Worm (Caenorhabditis elegans): ENCODE results near the gene col-162.
A peak's percentile ranks its signal among the peaks of the same experiment; 100 is the strongest.

col-162 gene

DNA sequence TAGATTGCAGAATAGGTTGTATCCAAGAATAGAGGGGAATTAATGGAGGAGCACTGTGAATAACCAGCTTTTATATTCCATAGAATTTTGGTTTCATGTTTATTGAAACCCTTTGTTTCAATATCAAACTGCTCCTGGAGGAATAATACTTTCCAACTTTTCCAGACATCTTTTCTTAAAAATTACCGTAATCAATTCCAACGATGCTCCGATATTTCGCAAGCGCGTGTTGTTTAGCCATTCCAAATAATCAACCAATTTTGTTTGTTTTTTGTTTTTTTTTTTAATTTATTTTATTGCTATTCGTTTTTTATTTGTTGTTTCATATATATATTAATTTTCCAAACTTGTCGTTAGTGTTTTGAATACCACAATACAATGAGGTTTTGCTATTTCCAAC, 35.7 kb upstream of the col-162 start, which contains the start of gene cutl-1:
Gene cutl-1 (minus strand): TSS at position 83 of the 400 bp plus-strand sequence.
- TF ChIP-seq ceh-48 (tag; optimal IDR thresholded peaks at IDR 0.05) (no peak), ceh-22 (tag; optimal IDR thresholded peaks at IDR 0.05) (no peak), unc-3 (GFP tag; conservative IDR thresholded peaks at IDR 0.05) (no peak), unc-3 (tag; optimal IDR thresholded peaks at IDR 0.05) (no peak), ceh-19 (GFP tag; optimal IDR thresholded peaks at IDR 0.05) (no peak), unc-86 (tag; optimal IDR thresholded peaks at IDR 0.05) (no peak), ceh-6 (GFP tag; optimal IDR thresholded peaks at IDR 0.05) (no peak), lin-11 (tag; optimal IDR thresholded peaks at IDR 0.05) (no peak), F13H6.1 (tag; optimal IDR thresholded peaks at IDR 0.05) (no peak), pqm-1 (tag; optimal IDR thresholded peaks at IDR 0.05) (no peak), madf-2 (tag; optimal IDR thresholded peaks at IDR 0.05) (no peak), fkh-6 (tag; optimal IDR thresholded peaks at IDR 0.05) (no peak), ceh-34 (tag; optimal IDR thresholded peaks at IDR 0.05) (no peak)

DNA sequence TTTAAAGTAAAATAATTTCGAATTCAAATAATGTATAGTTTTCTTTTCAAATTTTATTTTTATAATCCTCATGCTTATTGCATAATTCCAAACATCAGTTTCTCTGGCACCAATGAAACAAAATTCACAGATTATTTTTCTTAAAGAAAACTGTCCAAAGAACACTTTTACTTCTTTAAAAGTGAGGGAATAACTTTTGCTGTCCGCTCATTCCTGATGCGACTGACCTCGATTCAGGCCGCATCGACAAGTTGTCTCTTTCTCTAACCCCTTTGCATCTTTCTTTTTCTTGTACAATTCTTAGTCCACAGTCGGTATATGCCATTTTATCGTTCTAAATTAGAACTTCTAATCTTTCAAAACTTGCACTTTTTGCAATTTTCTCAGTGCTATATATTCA, 35.2 kb upstream of the col-162 start, which contains the start of gene F53F1.2:
Gene F53F1.2 (plus strand): TSS at position 306 of the 400 bp plus-strand sequence.
- no peak for TF ChIP-seq hlh-15 (tag; optimal IDR thresholded peaks at IDR 0.05)
- TF ChIP-seq ceh-18 (tag; optimal IDR thresholded peaks at IDR 0.05) = no peak
- no peak for TF ChIP-seq mec-3 (tag; optimal IDR thresholded peaks at IDR 0.05; ENCODE audit: borderline replicate concordance)
- TF ChIP-seq ceh-14 (tag; optimal IDR thresholded peaks at IDR 0.05) = no peak
- TF ChIP-seq rnt-1 (tag; optimal IDR thresholded peaks at IDR 0.05) = no peak
- TF ChIP-seq eyg-1 (tag; optimal IDR thresholded peaks at IDR 0.05) = no peak
- TF ChIP-seq ceh-45 (GFP tag; IDR thresholded peaks at IDR 0.05) = no peak
- no peak for TF ChIP-seq hlh-8 (tag; optimal IDR thresholded peaks at IDR 0.05)
- TF ChIP-seq fkh-6 (tag; optimal IDR thresholded peaks at IDR 0.05) = no peak
- no peak for TF ChIP-seq elt-2 (tag; optimal IDR thresholded peaks at IDR 0.05)
- no peak for TF ChIP-seq pros-1 (tag; optimal IDR thresholded peaks at IDR 0.05)
- no peak for TF ChIP-seq hlh-13 (GFP tag; optimal IDR thresholded peaks at IDR 0.05)
- no peak for TF ChIP-seq dve-1 (tag; optimal IDR thresholded peaks at IDR 0.05)

DNA sequence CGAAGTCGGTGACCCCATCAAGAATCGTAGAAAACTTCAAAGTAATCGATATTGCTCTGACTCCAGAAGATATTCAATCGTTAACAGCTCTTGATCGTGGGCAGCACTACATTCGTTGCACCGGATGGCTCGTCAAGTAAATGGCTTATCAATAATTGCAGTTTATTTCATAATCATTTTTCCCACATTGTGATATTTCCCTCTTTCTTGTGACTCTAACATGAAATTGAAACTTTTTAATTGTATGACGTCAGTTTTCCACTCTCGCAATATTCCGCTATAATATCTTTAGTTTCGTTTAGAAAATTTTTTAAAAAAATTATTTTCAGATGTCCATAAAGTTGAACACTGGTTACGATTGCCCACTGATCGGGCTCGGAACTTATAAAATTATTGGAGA, 33.8 kb upstream of the col-162 start, which contains the start of gene F53F1.3:
Gene F53F1.3 (plus strand): TSS at position 330 of the 400 bp plus-strand sequence.
- TF ChIP-seq unc-86 (tag; optimal IDR thresholded peaks at IDR 0.05) (no peak), T23F11.4 (GFP tag; optimal IDR thresholded peaks at IDR 0.05) (no peak), rnt-1 (tag; optimal IDR thresholded peaks at IDR 0.05) (no peak), pqm-1 (tag; optimal IDR thresholded peaks at IDR 0.05) (no peak), ztf-16 (tag; optimal IDR thresholded peaks at IDR 0.05) (no peak), unc-55 (GFP tag; optimal IDR thresholded peaks at IDR 0.05) (no peak), F13H6.1 (tag; optimal IDR thresholded peaks at IDR 0.05) (no peak)

DNA sequence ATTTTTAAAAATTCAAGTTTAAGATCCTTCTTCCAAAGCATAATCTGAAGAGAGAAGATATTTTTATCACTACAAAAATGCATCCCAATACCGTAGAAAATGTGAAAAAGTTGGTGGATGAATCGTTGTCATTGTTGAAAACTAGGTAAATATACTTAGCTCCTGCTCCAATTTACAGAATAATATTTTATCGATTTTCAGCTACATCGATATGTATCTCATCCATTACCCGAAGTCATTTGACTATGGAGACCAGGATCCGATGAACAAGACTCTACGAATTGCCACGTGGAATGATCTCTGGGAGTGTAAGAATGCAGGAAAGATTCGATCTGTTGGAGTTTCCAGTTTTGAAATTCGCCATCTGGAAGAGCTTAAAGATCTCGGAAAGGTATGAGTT, 33.3 kb upstream of the col-162 start:
- TF ChIP-seq pag-3 (tag; optimal IDR thresholded peaks at IDR 0.05; ENCODE audit: borderline replicate concordance) = no peak
- TF ChIP-seq ttx-3 (tag; optimal IDR thresholded peaks at IDR 0.05) = no peak
- no peak for TF ChIP-seq mec-3 (tag; optimal IDR thresholded peaks at IDR 0.05; ENCODE audit: borderline replicate concordance)

DNA sequence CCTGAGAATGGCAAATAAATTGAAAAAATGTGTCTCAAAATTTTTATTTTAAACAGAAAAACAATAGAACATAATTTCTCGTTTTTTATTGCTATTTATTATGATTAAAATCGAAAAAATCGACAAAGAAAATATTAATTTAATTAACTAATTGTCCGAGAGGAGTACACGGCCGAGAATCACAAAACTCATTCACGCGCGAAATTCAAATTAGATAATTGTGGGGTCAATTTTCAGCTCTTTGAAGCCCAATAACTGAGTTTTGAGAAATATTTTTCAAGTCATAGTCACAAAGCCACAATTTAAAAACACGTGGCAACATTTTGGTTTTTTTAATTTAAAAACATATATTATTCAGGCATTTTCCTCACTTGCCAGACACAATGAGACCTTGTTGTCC, 32.7 kb upstream of the col-162 start:
- TF ChIP-seq C08G9.2 (tag; optimal IDR thresholded peaks at IDR 0.05) (peak; percentile 57), sox-2 (GFP tag; IDR thresholded peaks at IDR 0.05) (no peak), ref-2 (tag; optimal IDR thresholded peaks at IDR 0.05) (peak; percentile 26), tbx-7 (tag; optimal IDR thresholded peaks at IDR 0.05) (peak; percentile 37), ceh-14 (tag; optimal IDR thresholded peaks at IDR 0.05) (peak; percentile 66), zip-5 (tag; optimal IDR thresholded peaks at IDR 0.05) (peak; percentile 11), unc-42 (tag; optimal IDR thresholded peaks at IDR 0.05) (peak; percentile 12), ceh-2 (tag; optimal IDR thresholded peaks at IDR 0.05) (peak; percentile 52), ceh-31 (tag; optimal IDR thresholded peaks at IDR 0.05) (peak; percentile 61), ceh-24 (tag; optimal IDR thresholded peaks at IDR 0.05) (no peak)
